Fruit fly (Drosophila melanogaster) whole organism, embryonic: ENCODE results near the gene CG16710.

Source experiments
- B-H2 ChIP-seq: fragments of 200-800 bp; sonication (Bioruptor generic); optimal IDR thresholded peaks from 2 replicates; lab custom pipeline; 2018; ENCODE audit warnings: missing biosample characterization, mild to moderate bottlenecking, missing genetic modification characterization
- Bdp1 ChIP-seq: fragments of 200-800 bp; sonication (Bioruptor generic); optimal IDR thresholded peaks from 3 replicates; lab custom pipeline; 2016; ENCODE audit warnings: missing biosample characterization, missing genetic modification characterization
- CG10431 ChIP-seq: fragments of 200-800 bp; sonication (Bioruptor generic); optimal IDR thresholded peaks from 3 replicates; lab custom pipeline; 2018; ENCODE audit warnings: missing biosample characterization, mild to moderate bottlenecking, missing genetic modification characterization
- CG10543 ChIP-seq: fragments of 200-800 bp; sonication (Bioruptor generic); optimal IDR thresholded peaks from 3 replicates; lab custom pipeline; 2017; ENCODE audit warnings: missing biosample characterization, mild to moderate bottlenecking, missing genetic modification characterization, moderate library complexity
- CG11560 ChIP-seq: fragments of 200-800 bp; sonication (Bioruptor generic); IDR thresholded peaks from 3 replicates; pipeline ENCODE4 v1.3.6; 2022; ENCODE audit warnings: missing biosample characterization, missing genetic modification characterization
- CG12391 ChIP-seq: fragments of 200-800 bp; sonication (Bioruptor generic); optimal IDR thresholded peaks from 3 replicates; lab custom pipeline; 2018; ENCODE audit warnings: missing biosample characterization, mild to moderate bottlenecking, missing genetic modification characterization, moderate library complexity
- CG13123 ChIP-seq: fragments of 200-800 bp; sonication (Bioruptor generic); optimal IDR thresholded peaks from 2 replicates; lab custom pipeline; 2016; ENCODE audit warnings: missing biosample characterization, missing genetic modification characterization
- CG13775 ChIP-seq: fragments of 200-800 bp; sonication (Bioruptor generic); optimal IDR thresholded peaks from 3 replicates; lab custom pipeline; 2017; ENCODE audit warnings: missing biosample characterization, mild to moderate bottlenecking, missing genetic modification characterization
- CG1529 ChIP-seq: fragments of 200-800 bp; sonication (Bioruptor generic); optimal IDR thresholded peaks from 3 replicates; lab custom pipeline; 2018; ENCODE audit warnings: missing biosample characterization, missing genetic modification characterization
- CG2678 ChIP-seq: fragments of 200-800 bp; sonication (Bioruptor generic); optimal IDR thresholded peaks from 3 replicates; lab custom pipeline; 2019; ENCODE audit warnings: missing biosample characterization, mild to moderate bottlenecking, missing genetic modification characterization, moderate library complexity
- CG2712 ChIP-seq: fragments of 200-800 bp; optimal IDR thresholded peaks from 3 replicates; lab custom pipeline; 2019; ENCODE audit warnings: missing biosample characterization, mild to moderate bottlenecking, missing genetic modification characterization, moderate library complexity
- CG30431 ChIP-seq: fragments of 200-800 bp; sonication (Bioruptor generic); optimal IDR thresholded peaks from 2 replicates; lab custom pipeline; 2017; ENCODE audit warnings: missing biosample characterization, missing genetic modification characterization
- CG3281 ChIP-seq: fragments of 200-800 bp; sonication (Bioruptor generic); optimal IDR thresholded peaks from 3 replicates; lab custom pipeline; 2017; ENCODE audit warnings: missing biosample characterization, mild to moderate bottlenecking, missing genetic modification characterization
- CG34224 ChIP-seq: fragments of 200-800 bp; sonication (Bioruptor generic); IDR thresholded peaks from 3 replicates; pipeline ENCODE4 v1.3.6; 2022; ENCODE audit warnings: missing biosample characterization, missing genetic modification characterization; ENCODE audit not compliant: partially characterized antibody
- CG3995 ChIP-seq: fragments of 200-800 bp; sonication (Bioruptor generic); optimal IDR thresholded peaks from 3 replicates; lab custom pipeline; 2016; ENCODE audit warnings: missing biosample characterization, missing genetic modification characterization
- CG6683 ChIP-seq: fragments of 200-800 bp; sonication (Bioruptor generic); optimal IDR thresholded peaks from 2 replicates; lab custom pipeline; 2017; ENCODE audit warnings: missing biosample characterization, mild to moderate bottlenecking, missing genetic modification characterization, missing genetic modification reagents
- CG7745 ChIP-seq: fragments of 200-800 bp; sonication (Bioruptor generic); optimal IDR thresholded peaks from 2 replicates; lab custom pipeline; 2018; ENCODE audit warnings: missing biosample characterization, mild to moderate bottlenecking, missing genetic modification characterization, moderate library complexity
- CkIIα-i1 ChIP-seq: fragments of 200-800 bp; sonication (Bioruptor generic); IDR thresholded peaks from 2 replicates; pipeline ENCODE4 v1.3.6; 2022; ENCODE audit warnings: missing biosample characterization, missing genetic modification characterization
- CrebB ChIP-seq: fragments of 200-800 bp; sonication (Bioruptor generic); optimal IDR thresholded peaks from 3 replicates; lab custom pipeline; 2018; ENCODE audit warnings: missing biosample characterization, mild to moderate bottlenecking, missing genetic modification characterization
- D19A ChIP-seq: fragments of 200-800 bp; optimal IDR thresholded peaks from 3 replicates; lab custom pipeline; 2019; ENCODE audit warnings: missing biosample characterization, mild to moderate bottlenecking, missing genetic modification characterization, moderate library complexity
- HLH4C ChIP-seq: fragments of 200-800 bp; sonication (Bioruptor generic); IDR thresholded peaks from 3 replicates; pipeline ENCODE4 v1.3.6; 2022; ENCODE audit warnings: missing biosample characterization, missing genetic modification characterization; ENCODE audit not compliant: partially characterized antibody
- HLHmδ ChIP-seq: fragments of 200-800 bp; sonication (Bioruptor generic); optimal IDR thresholded peaks from 2 replicates; lab custom pipeline; 2018; ENCODE audit warnings: missing biosample characterization, mild to moderate bottlenecking, missing genetic modification characterization, moderate library complexity
- Hand ChIP-seq: fragments of 200-800 bp; sonication (Bioruptor generic); optimal IDR thresholded peaks from 2 replicates; lab custom pipeline; 2017; ENCODE audit warnings: mild to moderate bottlenecking, missing biosample characterization, missing genetic modification reagents, missing genetic modification characterization
- Hr3 ChIP-seq: fragments of 200-800 bp; sonication (Bioruptor generic); optimal IDR thresholded peaks from 3 replicates; lab custom pipeline; 2016; ENCODE audit warnings: missing biosample characterization, missing genetic modification characterization
- Hsf ChIP-seq: fragments of 200-800 bp; sonication (Bioruptor generic); optimal IDR thresholded peaks from 3 replicates; lab custom pipeline; 2016; ENCODE audit warnings: missing biosample characterization, missing genetic modification characterization
- Lim3 ChIP-seq: fragments of 200-800 bp; sonication (Bioruptor generic); IDR thresholded peaks from 2 replicates; pipeline ENCODE4 v1.3.6; 2022; ENCODE audit warnings: missing biosample characterization, missing genetic modification characterization
- MBD-R2 ChIP-seq: fragments of 200-800 bp; sonication (Bioruptor generic); IDR thresholded peaks from 2 replicates; pipeline ENCODE4 v1.3.6; 2022; ENCODE audit warnings: missing biosample characterization, missing genetic modification characterization
- Side ChIP-seq: fragments of 200-800 bp; sonication (Bioruptor generic); optimal IDR thresholded peaks from 2 replicates; lab custom pipeline; 2016; ENCODE audit warnings: missing biosample characterization, missing genetic modification characterization
- Sry-β ChIP-seq: fragments of 200-800 bp; sonication (Bioruptor generic); optimal IDR thresholded peaks from 2 replicates; lab custom pipeline; 2018; ENCODE audit warnings: missing biosample characterization, mild to moderate bottlenecking, missing genetic modification characterization, moderate library complexity
- Ssrp ChIP-seq: fragments of 200-800 bp; sonication (Bioruptor generic); optimal IDR thresholded peaks from 2 replicates; lab custom pipeline; 2018; ENCODE audit warnings: missing biosample characterization, mild to moderate bottlenecking, missing genetic modification characterization, moderate library complexity
- abd-A ChIP-seq: fragments of 200-800 bp; sonication (Bioruptor generic); optimal IDR thresholded peaks from 3 replicates; lab custom pipeline; 2019; ENCODE audit warnings: missing biosample characterization, mild to moderate bottlenecking, missing genetic modification characterization, moderate library complexity
- caup ChIP-seq: fragments of 200-800 bp; sonication (Bioruptor generic); optimal IDR thresholded peaks from 3 replicates; lab custom pipeline; 2017; ENCODE audit warnings: missing biosample characterization, mild to moderate bottlenecking, missing genetic modification characterization, moderate library complexity; ENCODE audit not compliant: severe bottlenecking
- cg ChIP-seq: fragments of 200-800 bp; sonication (Bioruptor generic); optimal IDR thresholded peaks from 3 replicates; lab custom pipeline; 2019; ENCODE audit warnings: missing biosample characterization, mild to moderate bottlenecking, missing genetic modification characterization, moderate library complexity
- ci ChIP-seq: fragments of 200-800 bp; sonication (Bioruptor generic); IDR thresholded peaks from 3 replicates; pipeline ENCODE4 v1.3.6; 2022; ENCODE audit warnings: missing biosample characterization, missing genetic modification characterization
- dimm ChIP-seq: fragments of 200-800 bp; sonication (Bioruptor generic); IDR thresholded peaks from 2 replicates; pipeline ENCODE4 v1.3.6; 2022; ENCODE audit warnings: missing biosample characterization, missing genetic modification characterization
- fd102C ChIP-seq: fragments of 200-800 bp; sonication (Bioruptor generic); optimal IDR thresholded peaks from 2 replicates; lab custom pipeline; 2018; ENCODE audit warnings: missing biosample characterization, mild to moderate bottlenecking, missing genetic modification characterization, moderate library complexity
- ftz-f1 ChIP-seq: fragments of 200-800 bp; sonication (Bioruptor generic); optimal IDR thresholded peaks from 2 replicates; lab custom pipeline; 2016; ENCODE audit warnings: missing biosample characterization, missing genetic modification characterization
- gce ChIP-seq: fragments of 200-800 bp; sonication (Bioruptor generic); IDR thresholded peaks from 3 replicates; pipeline ENCODE4 v1.3.6; 2022; ENCODE audit warnings: missing biosample characterization, missing genetic modification characterization
- grau ChIP-seq: fragments of 200-800 bp; optimal IDR thresholded peaks from 3 replicates; lab custom pipeline; 2019; ENCODE audit warnings: missing biosample characterization, mild to moderate bottlenecking, missing genetic modification characterization, moderate library complexity
- ham ChIP-seq: fragments of 200-800 bp; sonication (Bioruptor generic); IDR thresholded peaks from 2 replicates; pipeline ENCODE4 v1.3.6; 2022; ENCODE audit warnings: missing biosample characterization, missing genetic modification characterization
- hb ChIP-seq: fragments of 200-800 bp; sonication (Bioruptor generic); IDR thresholded peaks from 3 replicates; pipeline ENCODE4 v1.3.6; 2022; ENCODE audit warnings: missing biosample characterization, missing genetic modification characterization; ENCODE audit not compliant: partially characterized antibody
- luna ChIP-seq: fragments of 200-800 bp; sonication (Bioruptor generic); optimal IDR thresholded peaks from 2 replicates; lab custom pipeline; 2016; ENCODE audit warnings: missing biosample characterization, missing genetic modification characterization
- nerfin-1 ChIP-seq: fragments of 200-800 bp; sonication (Bioruptor generic); optimal IDR thresholded peaks from 3 replicates; lab custom pipeline; 2019; ENCODE audit warnings: missing biosample characterization, mild to moderate bottlenecking, missing genetic modification characterization, moderate library complexity
- org-1 ChIP-seq: fragments of 200-800 bp; sonication (Bioruptor generic); optimal IDR thresholded peaks from 2 replicates; lab custom pipeline; 2017; ENCODE audit warnings: missing biosample characterization, missing genetic modification characterization
- phol ChIP-seq: fragments of 200-800 bp; sonication (Bioruptor generic); optimal IDR thresholded peaks from 3 replicates; lab custom pipeline; 2018; ENCODE audit warnings: missing biosample characterization, mild to moderate bottlenecking, missing genetic modification characterization, moderate library complexity
- pita ChIP-seq: fragments of 200-800 bp; sonication (Bioruptor generic); optimal IDR thresholded peaks from 2 replicates; lab custom pipeline; 2017; ENCODE audit warnings: missing biosample characterization, mild to moderate bottlenecking, missing genetic modification characterization
- pros ChIP-seq: fragments of 200-800 bp; sonication (Bioruptor generic); optimal IDR thresholded peaks from 3 replicates; lab custom pipeline; 2019; ENCODE audit warnings: missing biosample characterization, mild to moderate bottlenecking, missing genetic modification characterization, moderate library complexity
- scrt ChIP-seq: fragments of 200-800 bp; sonication (Bioruptor generic); optimal IDR thresholded peaks from 2 replicates; lab custom pipeline; 2018; ENCODE audit warnings: missing biosample characterization, mild to moderate bottlenecking, missing genetic modification characterization, moderate library complexity
- slbo ChIP-seq: fragments of 200-800 bp; sonication (Bioruptor generic); IDR thresholded peaks from 2 replicates; pipeline ENCODE4 v1.3.6; 2022; ENCODE audit warnings: missing biosample characterization, missing genetic modification characterization
- sr ChIP-seq: fragments of 200-800 bp; sonication (Bioruptor generic); IDR thresholded peaks from 3 replicates; pipeline ENCODE4 v1.3.6; 2022; ENCODE audit warnings: missing biosample characterization, missing genetic modification characterization
- yki ChIP-seq: fragments of >200 bp; optimal IDR thresholded peaks from 3 replicates; lab custom pipeline; 2018

The CG16710 gene

dm6 chr3R:23729066-23729465 is 46.8 kb downstream of the CG16710 start (continued):
- TF ChIP-seq CG6683 (GFP tag; lab: Kevin White, UChicago) (peak; percentile 39), hb (GFP tag; lab: Robert Waterston, UW) (no peak), CG13123 (GFP tag; lab: Kevin White, UChicago) (no peak), ftz-f1 (GFP tag; lab: Kevin White, UChicago) (no peak), CG11560 (no peak), CG10543 (peak; percentile 89), CG3995 (peak; percentile 16), HLH4C (GFP tag; lab: Robert Waterston, UW) (no peak), CG2712 (no peak), Hand (GFP tag; lab: Kevin White, UChicago) (peak; percentile 42), luna (no peak), phol (no peak), gce (peak; percentile 28; the same call in 1 of the 3 replicates), CG1529 (GFP tag; lab: Kevin White, UChicago) (no peak), Bdp1 (GFP tag; lab: Kevin White, UChicago) (peak; percentile 16), grau (tag; lab: Kevin White, UChicago) (no peak), sr (no peak), MBD-R2 (no peak), dimm (GFP tag; lab: Robert Waterston, UW) (no peak), caup (GFP tag; lab: Kevin White, UChicago) (peak; percentile 78), ci (peak; percentile 56; the same call in 1 of the 3 replicates), D19A (tag; lab: Kevin White, UChicago) (no peak), abd-A (tag; lab: Kevin White, UChicago) (no peak), pita (GFP tag; lab: Kevin White, UChicago) (no peak), CG3281 (GFP tag; lab: Kevin White, UChicago) (peak; percentile 72), nerfin-1 (tag; lab: Kevin White, UChicago) (no peak), yki (lab: Kevin White, UChicago) (no peak), CG34224 (GFP tag; lab: Robert Waterston, UW) (no peak), CG12391 (tag; lab: Kevin White, UChicago) (no peak), Ssrp (tag; lab: Kevin White, UChicago) (no peak), cg (GFP tag; lab: Kevin White, UChicago) (no peak), Side (GFP tag; lab: Kevin White, UChicago) (no peak), CG30431 (GFP tag; lab: Kevin White, UChicago) (no peak), CG2678 (tag; lab: Kevin White, UChicago) (peak; percentile 67), CG10431 (no peak), B-H2 (GFP tag; lab: Kevin White, UChicago) (peak; percentile 81), ham (GFP tag; lab: Robert Waterston, UW) (no peak), fd102C (GFP tag; lab: Kevin White, UChicago) (no peak), CG13775 (no peak), CG7745 (tag; lab: Kevin White, UChicago) (no peak), Lim3 (GFP tag; lab: Robert Waterston, UW) (no peak), scrt (GFP tag; lab: Kevin White, UChicago) (peak; percentile 46), pros (no peak), Hsf (GFP tag; lab: Kevin White, UChicago) (no peak), Sry-β (GFP tag; lab: Kevin White, UChicago) (no peak), slbo (GFP tag; lab: Robert Waterston, UW) (no peak), CrebB (tag; lab: Kevin White, UChicago) (peak; percentile 66), HLHmδ (peak; percentile 56), Hr3 (GFP tag; lab: Kevin White, UChicago) (no peak), CkIIα-i1 (GFP tag; lab: Robert Waterston, UW) (no peak), org-1 (GFP tag; lab: Kevin White, UChicago) (peak; percentile 34)
